Fruit fly (Drosophila melanogaster): Measurements from ENCODE around the gene Kap-alpha3.

Gene Kap-alpha3

dm6 chr3R:9600558-9600959 lies 23.0 kb upstream of the Kap-alpha3 start (continued):
- TF ChIP-seq bsh (GFP tag; optimal IDR thresholded peaks at IDR 0.05) (peak in 1 of 2 experiments; percentile 40), CG17361 (GFP tag; IDR thresholded peaks at IDR 0.05) (peak; percentile 69), CG6854 (GFP tag; optimal IDR thresholded peaks at IDR 0.05) (peak; percentile 44), her (GFP tag; optimal IDR thresholded peaks at IDR 0.05) (no peak), Dref (GFP tag; IDR thresholded peaks at IDR 0.05) (no peak), gro (GFP tag; optimal IDR thresholded peaks at IDR 0.05) (no peak), fu2 (GFP tag; optimal IDR thresholded peaks at IDR 0.05) (no peak), Ets65A (GFP tag) (peak; percentile 88), yki (optimal IDR thresholded peaks at IDR 0.05) (no peak), trem (tag; optimal IDR thresholded peaks at IDR 0.05) (peak; percentile 4), Fer3 (tag; optimal IDR thresholded peaks at IDR 0.05) (peak; percentile 34), MTF-1 (GFP tag; optimal IDR thresholded peaks at IDR 0.05; ENCODE audit: borderline replicate concordance) (no peak), CG11504 (tag; optimal IDR thresholded peaks at IDR 0.05) (peak; percentile 66), prd (optimal IDR thresholded peaks at IDR 0.05) (no peak), prd (GFP tag; IDR thresholded peaks at IDR 0.05) (peak; percentile 53; the same call in 2 of the 3 replicates), psq (GFP tag; optimal IDR thresholded peaks at IDR 0.05) (no peak), CG15696 (tag; optimal IDR thresholded peaks at IDR 0.05) (peak; percentile 52), ATbp (GFP tag; optimal IDR thresholded peaks at IDR 0.05) (peak; percentile 67), CG2875 (GFP tag; optimal IDR thresholded peaks at IDR 0.05) (peak; percentile 8), CG3726 (GFP tag; IDR thresholded peaks at IDR 0.05) (no peak), row (GFP tag; IDR thresholded peaks at IDR 0.05) (0 out of 3 replicates have a peak, but pooled peaks have one; percentile 14), Sox100B (GFP tag; optimal IDR thresholded peaks at IDR 0.05) (peak; percentile 51), gcm (GFP tag; optimal IDR thresholded peaks at IDR 0.05) (peak; percentile 21), CG15514 (GFP tag; optimal IDR thresholded peaks at IDR 0.05) (peak; percentile 53), CTCF (GFP tag; optimal IDR thresholded peaks at IDR 0.05) (no peak), Side (GFP tag; optimal IDR thresholded peaks at IDR 0.05) (no peak), Taf1 (GFP tag; IDR thresholded peaks at IDR 0.05) (peak; percentile 24; the same call in 1 of the 2 replicates), CG32532 (GFP tag; IDR thresholded peaks at IDR 0.05) (peak; percentile 57), CG7271 (tag; optimal IDR thresholded peaks at IDR 0.05) (no peak), CG4854 (GFP tag; optimal IDR thresholded peaks at IDR 0.05) (no peak), Max (GFP tag; optimal IDR thresholded peaks at IDR 0.05) (no peak), Ptx1 (GFP tag; IDR thresholded peaks at IDR 0.05) (peak; percentile 13; the same call in 1 of the 2 replicates), CG13624 (GFP tag; optimal IDR thresholded peaks at IDR 0.05) (peak; percentile 33), scrt (GFP tag; optimal IDR thresholded peaks at IDR 0.05) (peak; percentile 49), Myb (GFP tag; optimal IDR thresholded peaks at IDR 0.05) (no peak), Meics (GFP tag; optimal IDR thresholded peaks at IDR 0.05) (peak; percentile 78), CG18262 (tag; optimal IDR thresholded peaks at IDR 0.05) (peak; percentile 56), CG2202 (tag; optimal IDR thresholded peaks at IDR 0.05) (peak; percentile 31), CG12104 (GFP tag; optimal IDR thresholded peaks at IDR 0.05) (peak; percentile 40), CG5245 (GFP tag; optimal IDR thresholded peaks at IDR 0.05) (peak; percentile 6), HHEX (GFP tag; optimal IDR thresholded peaks at IDR 0.05) (peak; percentile 55), Atf6 (GFP tag; IDR thresholded peaks at IDR 0.05) (peak; percentile 40; the same call in 1 of the 2 replicates), Dll (GFP tag; IDR thresholded peaks at IDR 0.05; ENCODE audit: partially characterized antibody) (no peak), Dbx (GFP tag; IDR thresholded peaks at IDR 0.05) (peak; percentile 65; the same call in 2 of the 3 replicates), run (tag; optimal IDR thresholded peaks at IDR 0.05) (no peak), CrebB (tag; optimal IDR thresholded peaks at IDR 0.05) (no peak), CG6689 (GFP tag; IDR thresholded peaks at IDR 0.05) (peak; percentile 35; the same call in 1 of the 2 replicates), CG9727 (GFP tag; optimal IDR thresholded peaks at IDR 0.05) (peak; percentile 72), CG7556 (GFP tag; optimal IDR thresholded peaks at IDR 0.05) (peak; percentile 28), CG2678 (tag; optimal IDR thresholded peaks at IDR 0.05) (peak; percentile 86), fd64A (GFP tag; optimal IDR thresholded peaks at IDR 0.05) (no peak), CG1024 (GFP tag; IDR thresholded peaks at IDR 0.05) (no peak)

All from whole organism, embryonic.